Worm (Caenorhabditis elegans) whole organism, midembryonic: ENCODE measurements around the gene cbd-1.
"Not testable (repeated sequence)": the region's sequence is repeated elsewhere in the genome, so short reads cannot be mapped to it uniquely, and the experiment has no call there.

Experiments used
- T22C8.4 ChIP-seq: fragments of 200-800 bp; sonication (Bioruptor generic); IDR thresholded peaks from 2 replicates; pipeline ENCODE4 v1.3.6; 2022; ENCODE audit warnings: missing genetic modification characterization, missing compliant biosample characterization
- cog-1 ChIP-seq: sonication (generic microtip); optimal IDR thresholded peaks from 2 replicates; lab custom pipeline; 2016; ENCODE audit warnings: missing genetic modification characterization, missing compliant biosample characterization
- flt-1 ChIP-seq: fragments of 200-800 bp; sonication (Bioruptor generic); IDR thresholded peaks from 2 replicates; pipeline ENCODE4 v1.3.6; 2022; ENCODE audit warnings: missing genetic modification characterization, missing compliant biosample characterization
- klf-2 ChIP-seq: fragments of 200-800 bp; sonication (Bioruptor generic); conservative IDR thresholded peaks from 2 replicates; pipeline ENCODE4 v1.3.6; 2022; ENCODE audit warnings: missing genetic modification reagents, missing genetic modification characterization, missing compliant biosample characterization
- med-1 ChIP-seq: sonication (generic microtip); optimal IDR thresholded peaks from 2 replicates; lab custom pipeline; 2017; ENCODE audit warnings: missing genetic modification characterization, mild to moderate bottlenecking, missing compliant biosample characterization, antibody characterized with exemption, missing genetic modification reagents; ENCODE audit not compliant: insufficient read depth
- ref-1 ChIP-seq: fragments of 200-800 bp; sonication (Bioruptor generic); conservative IDR thresholded peaks from 2 replicates; pipeline ENCODE4 v1.3.6; 2022; ENCODE audit warnings: missing genetic modification reagents, missing genetic modification characterization, missing compliant biosample characterization
- tab-1 ChIP-seq: fragments of 200-800 bp; sonication (Bioruptor generic); IDR thresholded peaks from 2 replicates; pipeline ENCODE4 v1.3.6; 2022; ENCODE audit warnings: missing genetic modification characterization, missing compliant biosample characterization
- ztf-23 ChIP-seq: fragments of 200-800 bp; sonication (Bioruptor generic); IDR thresholded peaks from 2 replicates; pipeline ENCODE4 v1.3.6; 2022; ENCODE audit warnings: missing genetic modification reagents, missing genetic modification characterization, missing compliant biosample characterization
- ztf-29 ChIP-seq: fragments of 200-800 bp; sonication (Bioruptor generic); IDR thresholded peaks from 2 replicates; pipeline ENCODE4 v1.3.6; 2022; ENCODE audit warnings: missing genetic modification reagents, missing genetic modification characterization, missing compliant biosample characterization

ce11 chrIV:11324741-11325140, 48.0 kb upstream of the cbd-1 start, which contains the start of gene his-48:
- TF ChIP-seq flt-1 (GFP tag; lab: Robert Waterston, UW): peak; percentile 38; the same call in 1 of the 2 replicates
- TF ChIP-seq T22C8.4; cog-1 (tag; lab: Kevin White, UChicago); ztf-23; ref-1; klf-2 (GFP tag; lab: Robert Waterston, UW); ztf-29 (GFP tag; lab: Robert Waterston, UW); tab-1 (GFP tag; lab: Robert Waterston, UW); med-1 (GFP tag; lab: Kevin White, UChicago): not testable (repeated sequence)
